Worm (Caenorhabditis elegans) whole organism, L1 larva: ENCODE results near the gene pis-1.

Experiments
- C04F5.9 ChIP-seq: sonication (generic microtip); optimal IDR thresholded peaks from 2 replicates; lab custom pipeline; 2016; ENCODE audit warnings: missing genetic modification characterization, missing compliant biosample characterization
- C16A3.4 ChIP-seq: fragments of 150-350 bp; optimal IDR thresholded peaks from 2 replicates; lab custom pipeline; 2014; ENCODE audit warnings: missing biosample characterization, missing genetic modification characterization
- F16B12.6 ChIP-seq: fragments of 150-350 bp; optimal IDR thresholded peaks from 2 replicates; lab custom pipeline; 2014; ENCODE audit warnings: missing biosample characterization, missing genetic modification characterization
- alr-1 ChIP-seq: fragments of 200-800 bp; sonication (Bioruptor generic); optimal IDR thresholded peaks from 2 replicates; lab custom pipeline; 2018; ENCODE audit warnings: borderline replicate concordance, mild to moderate bottlenecking, missing genetic modification characterization, missing compliant biosample characterization
- ceh-82 ChIP-seq, 3 experiments: fragments of 150-350 bp in 1 of 3; sonication (generic microtip) in 2 of 3; optimal IDR thresholded peaks; 2 replicates each; lab custom pipeline; 2014 to 2017; ENCODE audit warnings: missing biosample characterization in 3 of 3, missing genetic modification characterization in 3 of 3
- ceh-88 ChIP-seq: fragments of 200-800 bp; sonication (Bioruptor generic); IDR thresholded peaks from 2 replicates; pipeline ENCODE4 v1.3.6; 2022; ENCODE audit warnings: missing genetic modification characterization, missing compliant biosample characterization
- ceh-90 ChIP-seq: sonication (generic microtip); optimal IDR thresholded peaks from 2 replicates; lab custom pipeline; 2016; ENCODE audit warnings: missing genetic modification characterization, missing compliant biosample characterization
- ces-1 ChIP-seq: fragments of 150-350 bp; optimal IDR thresholded peaks from 2 replicates; lab custom pipeline; 2014; ENCODE audit warnings: missing biosample characterization, missing genetic modification reagents, missing genetic modification characterization
- dpl-1 ChIP-seq, 3 experiments: fragments of 150-350 bp in 2 of 3; sonication (generic microtip) in 1 of 3; optimal IDR thresholded peaks; 2 replicates each; lab custom pipeline; 2014 to 2017; ENCODE audit warnings: missing biosample characterization in 3 of 3, missing genetic modification characterization in 3 of 3, missing genetic modification reagents in 3 of 3
- dsc-1 ChIP-seq: sonication (generic microtip); optimal IDR thresholded peaks from 2 replicates; lab custom pipeline; 2016; ENCODE audit warnings: mild to moderate bottlenecking, missing genetic modification characterization, missing compliant biosample characterization
- efl-3 ChIP-seq: fragments of 200-800 bp; sonication (Bioruptor generic); optimal IDR thresholded peaks from 2 replicates; lab custom pipeline; 2018; ENCODE audit warnings: mild to moderate bottlenecking, missing genetic modification characterization, missing compliant biosample characterization
- egl-27 ChIP-seq, 2 experiments: fragments of 150-350 bp in 1 of 2; sonication (generic microtip); optimal IDR thresholded peaks; 3 replicates each; lab custom pipeline; 2017 to 2018; ENCODE audit warnings: missing biosample characterization in 2 of 2, missing genetic modification characterization in 2 of 2, missing genetic modification reagents in 2 of 2
- elt-3 ChIP-seq, 6 experiments: fragments of 150-350 bp in 1 of 6; sonication (generic microtip); optimal IDR thresholded peaks; 2 replicates each; lab custom pipeline; 2017 to 2018; ENCODE audit warnings: missing biosample characterization in 6 of 6, missing genetic modification characterization in 6 of 6, inconsistent platforms in 1 of 6
- ets-5 ChIP-seq: fragments of 200-800 bp; sonication (Bioruptor generic); IDR thresholded peaks from 2 replicates; pipeline ENCODE4 v1.3.6; 2022; ENCODE audit warnings: missing genetic modification characterization, missing compliant biosample characterization
- fkh-8 ChIP-seq: sonication (generic microtip); optimal IDR thresholded peaks from 2 replicates; lab custom pipeline; 2016; ENCODE audit warnings: mild to moderate bottlenecking, missing genetic modification characterization, missing compliant biosample characterization
- hlh-17 ChIP-seq: fragments of 200-800 bp; sonication (Bioruptor generic); optimal IDR thresholded peaks from 2 replicates; lab custom pipeline; 2018; ENCODE audit warnings: missing genetic modification characterization, mild to moderate bottlenecking, missing compliant biosample characterization, moderate library complexity, borderline replicate concordance
- hlh-4 ChIP-seq: sonication (generic microtip); optimal IDR thresholded peaks from 2 replicates; lab custom pipeline; 2016; ENCODE audit warnings: mild to moderate bottlenecking, missing genetic modification characterization, missing compliant biosample characterization
- hpl-2 ChIP-seq: fragments of 150-350 bp; optimal IDR thresholded peaks from 2 replicates; lab custom pipeline; 2014; ENCODE audit warnings: missing biosample characterization, missing genetic modification reagents, missing genetic modification characterization
- isw-1 ChIP-seq: fragments of 200-800 bp; sonication (Bioruptor generic); IDR thresholded peaks from 2 replicates; pipeline ENCODE4 v1.3.6; 2022; ENCODE audit warnings: missing genetic modification characterization, missing compliant biosample characterization
- lin-13 ChIP-seq: fragments of 150-350 bp; optimal IDR thresholded peaks from 2 replicates; lab custom pipeline; 2014; ENCODE audit warnings: missing biosample characterization, missing genetic modification reagents, missing genetic modification characterization
- lin-14 ChIP-seq: fragments of 200-800 bp; sonication (Bioruptor generic); optimal IDR thresholded peaks from 2 replicates; lab custom pipeline; 2018; ENCODE audit warnings: mild to moderate bottlenecking, missing genetic modification characterization, moderate library complexity, missing compliant biosample characterization
- lin-15B ChIP-seq: fragments of 150-350 bp; sonication (generic microtip); optimal IDR thresholded peaks from 3 replicates; lab custom pipeline; 2014; ENCODE audit warnings: missing biosample characterization, missing genetic modification characterization
- lin-39 ChIP-seq: fragments of 150-350 bp; optimal IDR thresholded peaks from 2 replicates; lab custom pipeline; 2014; ENCODE audit warnings: missing biosample characterization, missing genetic modification reagents, missing genetic modification characterization
- lsy-2 ChIP-seq, 2 experiments: fragments of 150-350 bp; optimal IDR thresholded peaks; 2 replicates each; lab custom pipeline; 2014; ENCODE audit warnings: missing biosample characterization in 2 of 2, missing genetic modification characterization in 2 of 2
- mdl-1 ChIP-seq, 2 experiments: fragments of 150-350 bp; optimal IDR thresholded peaks; 2 replicates each; lab custom pipeline; 2014 to 2017; ENCODE audit warnings: missing biosample characterization in 2 of 2, missing genetic modification characterization in 2 of 2, inconsistent platforms in 1 of 2
- mep-1 ChIP-seq: fragments of 150-350 bp; optimal IDR thresholded peaks from 2 replicates; lab custom pipeline; 2014; ENCODE audit warnings: missing biosample characterization, missing genetic modification characterization
- nhr-12 ChIP-seq: sonication (generic microtip); optimal IDR thresholded peaks from 2 replicates; lab custom pipeline; 2017; ENCODE audit warnings: missing biosample characterization, missing genetic modification characterization
- nhr-20 ChIP-seq: sonication (generic microtip); optimal IDR thresholded peaks from 2 replicates; lab custom pipeline; 2016; ENCODE audit warnings: mild to moderate bottlenecking, missing genetic modification characterization, missing compliant biosample characterization
- nhr-28 ChIP-seq: fragments of 150-350 bp; optimal IDR thresholded peaks from 2 replicates; lab custom pipeline; 2014; ENCODE audit warnings: missing biosample characterization, missing genetic modification characterization
- nhr-71 ChIP-seq: sonication (generic microtip); optimal IDR thresholded peaks from 2 replicates; lab custom pipeline; 2016; ENCODE audit warnings: mild to moderate bottlenecking, missing genetic modification characterization, moderate library complexity, missing compliant biosample characterization
- nhr-77 ChIP-seq: fragments of 150-350 bp; optimal IDR thresholded peaks from 2 replicates; lab custom pipeline; 2014; ENCODE audit warnings: missing biosample characterization, missing genetic modification characterization
- pqm-1 ChIP-seq: sonication (generic microtip); optimal IDR thresholded peaks from 3 replicates; lab custom pipeline; 2017; ENCODE audit warnings: missing biosample characterization, missing genetic modification characterization
- skn-1 ChIP-seq: fragments of 150-350 bp; optimal IDR thresholded peaks from 2 replicates; lab custom pipeline; 2014; ENCODE audit warnings: missing biosample characterization, missing genetic modification characterization
- snpc-4 ChIP-seq: fragments of 150-350 bp; optimal IDR thresholded peaks from 2 replicates; lab custom pipeline; 2014; ENCODE audit warnings: missing biosample characterization, missing genetic modification characterization
- sox-4 ChIP-seq: sonication (generic microtip); optimal IDR thresholded peaks from 2 replicates; lab custom pipeline; 2016; ENCODE audit warnings: missing genetic modification characterization, missing compliant biosample characterization
- swsn-7 ChIP-seq: sonication (generic microtip); optimal IDR thresholded peaks from 2 replicates; lab custom pipeline; 2016; ENCODE audit warnings: missing genetic modification characterization, missing compliant biosample characterization
- tbx-2 ChIP-seq: sonication (generic microtip); optimal IDR thresholded peaks from 2 replicates; lab custom pipeline; 2016; ENCODE audit warnings: missing genetic modification characterization, missing compliant biosample characterization
- unc-130 ChIP-seq: fragments of 150-350 bp; optimal IDR thresholded peaks from 2 replicates; lab custom pipeline; 2017; ENCODE audit warnings: missing biosample characterization, missing genetic modification characterization, inconsistent platforms
- unc-30 ChIP-seq: sonication (generic microtip); optimal IDR thresholded peaks from 2 replicates; lab custom pipeline; 2017; ENCODE audit warnings: missing biosample characterization, missing genetic modification characterization
- unc-86 ChIP-seq: sonication (generic microtip); optimal IDR thresholded peaks from 2 replicates; lab custom pipeline; 2016; ENCODE audit warnings: missing genetic modification characterization, missing compliant biosample characterization
- unc-98 ChIP-seq: fragments of 200-800 bp; sonication (Bioruptor generic); IDR thresholded peaks from 2 replicates; pipeline ENCODE4 v1.3.6; 2022; ENCODE audit warnings: missing genetic modification characterization, missing compliant biosample characterization
- vab-15 ChIP-seq: sonication (generic microtip); optimal IDR thresholded peaks from 2 replicates; lab custom pipeline; 2017; ENCODE audit warnings: missing genotype, mild to moderate bottlenecking, missing genetic modification characterization, missing compliant biosample characterization
- xbp-1 ChIP-seq: sonication (generic microtip); optimal IDR thresholded peaks from 2 replicates; lab custom pipeline; 2016; ENCODE audit warnings: missing genetic modification characterization, missing compliant biosample characterization
- zag-1 ChIP-seq: fragments of 150-350 bp; optimal IDR thresholded peaks from 2 replicates; lab custom pipeline; 2014; ENCODE audit warnings: missing biosample characterization, missing genetic modification characterization
- zip-4 ChIP-seq: fragments of 200-800 bp; sonication (Bioruptor generic); optimal IDR thresholded peaks from 2 replicates; lab custom pipeline; 2018; ENCODE audit warnings: mild to moderate bottlenecking, missing genetic modification characterization, moderate library complexity, missing compliant biosample characterization

The pis-1 gene

DNA sequence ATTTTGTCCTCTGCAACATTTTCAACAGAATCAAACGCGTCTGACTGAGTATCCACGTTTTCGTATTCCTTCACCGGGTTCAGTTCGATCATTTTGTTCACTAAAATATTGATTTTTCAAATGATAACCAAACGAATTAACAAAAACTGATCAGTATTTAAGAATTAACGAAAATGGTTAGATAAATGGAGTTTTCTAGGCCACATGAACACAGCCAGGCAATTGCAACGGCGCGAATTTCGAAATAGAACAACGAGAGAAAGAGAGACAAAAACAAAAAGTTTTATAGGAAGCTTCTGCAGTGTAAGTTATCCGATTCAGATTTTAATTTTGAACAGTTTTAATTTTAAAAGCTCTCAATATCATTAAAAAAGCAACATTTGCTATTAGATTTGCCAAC, 18.9 kb downstream of the pis-1 start, which contains the start of gene sna-2 (continued):
- TF ChIP-seq elt-3 (tag; optimal IDR thresholded peaks at IDR 0.05; lab: Kevin White, UChicago) (peak in 2 of 6 experiments; percentile 32 to 33), F16B12.6 (no peak), ceh-82 (tag; optimal IDR thresholded peaks at IDR 0.05; lab: Kevin White, UChicago) (peak in 2 of 3 experiments; percentile 7 to 44), lin-13 (GFP tag; lab: Kevin White, UChicago) (no peak), mep-1 (tag; lab: Kevin White, UChicago) (peak; percentile 55), skn-1 (tag; lab: Kevin White, UChicago) (peak; percentile 72), pqm-1 (tag; lab: Kevin White, UChicago) (no peak), ceh-90 (tag; lab: Kevin White, UChicago) (peak; percentile 80), hlh-4 (tag; lab: Kevin White, UChicago) (no peak), unc-130 (no peak), C16A3.4 (tag; lab: Kevin White, UChicago) (peak; percentile 65), snpc-4 (tag; lab: Kevin White, UChicago) (peak; percentile 34), lin-14 (peak; percentile 56), ets-5 (no peak), dpl-1 (GFP tag; optimal IDR thresholded peaks at IDR 0.05; lab: Kevin White, UChicago) (peak; percentile 87 to 95 (median 91)), lin-15B (tag; lab: Kevin White, UChicago) (peak; percentile 51), hpl-2 (GFP tag; lab: Kevin White, UChicago) (no peak), nhr-28 (no peak), nhr-12 (tag; lab: Kevin White, UChicago) (no peak), egl-27 (tag; optimal IDR thresholded peaks at IDR 0.05; lab: Kevin White, UChicago) (no peak), sox-4 (tag; lab: Kevin White, UChicago) (no peak), isw-1 (peak; percentile 33; the same call in 1 of the 2 replicates), zag-1 (no peak), fkh-8 (tag; lab: Kevin White, UChicago) (no peak), ces-1 (no peak), nhr-77 (tag; lab: Kevin White, UChicago) (no peak), C04F5.9 (tag; lab: Kevin White, UChicago) (no peak), lin-39 (no peak), tbx-2 (tag; lab: Kevin White, UChicago) (peak; percentile 54), ceh-88 (GFP tag; lab: Robert Waterston, UW) (no peak), nhr-20 (tag; lab: Kevin White, UChicago) (peak; percentile 47), zip-4 (GFP tag; lab: Kevin White, UChicago) (no peak), efl-3 (no peak), unc-30 (tag; lab: Kevin White, UChicago) (no peak), alr-1 (tag; lab: Kevin White, UChicago) (no peak), dsc-1 (peak; percentile 30), vab-15 (tag; lab: Kevin White, UChicago) (no peak), nhr-71 (peak; percentile 65), mdl-1 (tag; optimal IDR thresholded peaks at IDR 0.05; lab: Kevin White, UChicago) (no peak), xbp-1 (tag; lab: Kevin White, UChicago) (peak; percentile 49)

ce11 chrIV:9773441-9773840, 23.0 kb downstream of the pis-1 start:
- TF ChIP-seq C16A3.4 (tag; lab: Kevin White, UChicago) (no peak), mep-1 (tag; lab: Kevin White, UChicago) (no peak), lin-39 (no peak), unc-86 (no peak), swsn-7 (tag; lab: Kevin White, UChicago) (no peak), hlh-17 (GFP tag; lab: Kevin White, UChicago) (no peak), unc-98 (no peak), lsy-2 (tag; optimal IDR thresholded peaks at IDR 0.05; lab: Kevin White, UChicago) (no peak)
